Fruit fly (Drosophila melanogaster) whole organism, embryonic: Measurements from ENCODE around the gene CG10550.

ENCODE experiments used
- Asciz ChIP-seq: fragments of 200-800 bp; sonication (Bioruptor generic); optimal IDR thresholded peaks from 2 replicates; lab custom pipeline; 2017; ENCODE audit warnings: missing biosample characterization, mild to moderate bottlenecking, missing genetic modification characterization, missing genetic modification reagents
- C15 ChIP-seq: fragments of 200-800 bp; sonication (Bioruptor generic); IDR thresholded peaks from 3 replicates; pipeline ENCODE4 v1.3.6; 2022; ENCODE audit warnings: missing biosample characterization, missing genetic modification characterization
- CG13287 ChIP-seq: fragments of 200-800 bp; sonication (Bioruptor generic); IDR thresholded peaks from 2 replicates; pipeline ENCODE4 v1.3.6; 2022; ENCODE audit warnings: missing biosample characterization, missing genetic modification characterization; ENCODE audit not compliant: partially characterized antibody
- Hr39 ChIP-seq: fragments of >200 bp; optimal IDR thresholded peaks from 2 replicates; lab custom pipeline; 2017
- Ssrp ChIP-seq: fragments of 200-800 bp; sonication (Bioruptor generic); optimal IDR thresholded peaks from 2 replicates; lab custom pipeline; 2018; ENCODE audit warnings: missing biosample characterization, mild to moderate bottlenecking, missing genetic modification characterization, moderate library complexity
- chinmo ChIP-seq: fragments of 200-800 bp; sonication (Bioruptor generic); IDR thresholded peaks from 4 replicates; pipeline ENCODE4 v1.3.6; 2022; ENCODE audit warnings: missing biosample characterization, missing genetic modification characterization; ENCODE audit not compliant: partially characterized antibody
- gfzf ChIP-seq: fragments of 200-800 bp; sonication (Bioruptor generic); optimal IDR thresholded peaks from 2 replicates; lab custom pipeline; 2016; ENCODE audit warnings: missing biosample characterization, mild to moderate bottlenecking, missing genetic modification characterization, moderate library complexity
- grn ChIP-seq: fragments of 200-800 bp; sonication (Bioruptor generic); optimal IDR thresholded peaks from 3 replicates; lab custom pipeline; 2017; ENCODE audit warnings: missing biosample characterization, missing genetic modification characterization
- ham ChIP-seq: fragments of 200-800 bp; sonication (Bioruptor generic); IDR thresholded peaks from 2 replicates; pipeline ENCODE4 v1.3.6; 2022; ENCODE audit warnings: missing biosample characterization, missing genetic modification characterization
- ind ChIP-seq: fragments of 200-800 bp; sonication (Bioruptor generic); optimal IDR thresholded peaks from 3 replicates; lab custom pipeline; 2016; ENCODE audit warnings: missing biosample characterization, missing genetic modification characterization
- sens-2 ChIP-seq: fragments of 200-800 bp; sonication (Bioruptor generic); IDR thresholded peaks from 2 replicates; pipeline ENCODE4 v1.3.6; 2022; ENCODE audit warnings: missing biosample characterization, missing genetic modification characterization
- trh ChIP-seq: fragments of 200-800 bp; sonication (Bioruptor generic); optimal IDR thresholded peaks from 2 replicates; lab custom pipeline; 2016; ENCODE audit warnings: missing biosample characterization, missing genetic modification characterization
- yki ChIP-seq: fragments of >200 bp; optimal IDR thresholded peaks from 3 replicates; lab custom pipeline; 2018

DNA sequence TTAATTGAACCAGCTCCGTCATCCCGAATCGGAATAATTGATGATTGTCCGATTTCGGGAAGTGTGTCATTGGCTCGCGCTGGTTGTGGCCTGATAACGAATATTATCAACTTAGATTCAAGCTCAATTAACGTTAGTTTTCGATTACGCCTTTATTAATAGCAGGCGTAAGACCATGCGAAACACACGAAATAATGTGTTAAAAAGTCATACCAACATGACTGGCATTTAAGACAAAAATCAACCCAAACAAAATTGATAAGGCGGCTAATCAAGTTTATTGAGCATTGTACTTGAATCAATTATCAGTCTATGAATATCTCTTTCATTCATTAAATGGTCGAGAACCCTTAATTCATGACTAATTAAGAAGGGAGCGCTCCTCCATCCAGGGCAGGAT, 984 bp upstream of the CG10550 start:
- TF ChIP-seq sens-2 (GFP tag; lab: Robert Waterston, UW) = no peak
- TF ChIP-seq grn = peak; percentile 38
- TF ChIP-seq ind (GFP tag; lab: Kevin White, UChicago) = no peak
- no peak for TF ChIP-seq CG13287
- no peak for TF ChIP-seq Ssrp (tag; lab: Kevin White, UChicago)
- no peak for TF ChIP-seq gfzf (GFP tag; lab: Kevin White, UChicago)
- TF ChIP-seq chinmo = no peak
- TF ChIP-seq ham (GFP tag; lab: Robert Waterston, UW) = no peak
- no peak for TF ChIP-seq yki (lab: Kevin White, UChicago)
- no peak for TF ChIP-seq Asciz (GFP tag; lab: Kevin White, UChicago)
- no peak for TF ChIP-seq Hr39
- TF ChIP-seq trh (GFP tag; lab: Kevin White, UChicago) = no peak
- TF ChIP-seq C15 (GFP tag; lab: Robert Waterston, UW) = no peak
